Fruit fly (Drosophila melanogaster) whole organism, embryonic: ENCODE results near the gene CG1632.

Experiments
- Atf3 ChIP-seq: fragments of 200-800 bp; sonication (Bioruptor generic); optimal IDR thresholded peaks from 3 replicates; lab custom pipeline; 2016; ENCODE audit warnings: missing biosample characterization, missing genetic modification characterization
- Blimp-1 ChIP-seq: fragments of 200-800 bp; sonication (Bioruptor generic); optimal IDR thresholded peaks from 3 replicates; lab custom pipeline; 2018; ENCODE audit warnings: missing biosample characterization, missing genetic modification characterization, mild to moderate bottlenecking, moderate library complexity, missing genetic modification reagents
- CG11093 ChIP-seq: fragments of 200-800 bp; sonication (Bioruptor generic); IDR thresholded peaks from 3 replicates; pipeline ENCODE4 v1.3.6; 2022; ENCODE audit warnings: missing biosample characterization, missing genetic modification characterization
- CG11456 ChIP-seq: fragments of 200-800 bp; sonication (Bioruptor generic); IDR thresholded peaks from 3 replicates; pipeline ENCODE4 v1.3.6; 2022; ENCODE audit warnings: missing biosample characterization, missing genetic modification characterization
- CG11696 ChIP-seq: fragments of 200-800 bp; sonication (Bioruptor generic); IDR thresholded peaks from 2 replicates; pipeline ENCODE4 v1.3.6; 2022; ENCODE audit warnings: missing biosample characterization, missing genetic modification characterization
- CG14441 ChIP-seq: fragments of 200-800 bp; sonication (Bioruptor generic); IDR thresholded peaks from 2 replicates; pipeline ENCODE4 v1.3.6; 2022; ENCODE audit warnings: missing biosample characterization, missing genetic modification characterization
- CG16813 ChIP-seq: fragments of 200-800 bp; sonication (Bioruptor generic); IDR thresholded peaks from 3 replicates; pipeline ENCODE4 v1.3.6; 2022; ENCODE audit warnings: missing biosample characterization, missing genetic modification characterization; ENCODE audit not compliant: partially characterized antibody
- CG17612 ChIP-seq: fragments of 200-800 bp; sonication (Bioruptor generic); IDR thresholded peaks from 2 replicates; pipeline ENCODE4 v1.3.6; 2022; ENCODE audit warnings: missing biosample characterization, missing genetic modification characterization
- CG18476 ChIP-seq: fragments of 200-800 bp; sonication (Bioruptor generic); optimal IDR thresholded peaks from 2 replicates; lab custom pipeline; 2016; ENCODE audit warnings: missing biosample characterization, mild to moderate bottlenecking, missing genetic modification characterization
- CG18619 ChIP-seq: fragments of 200-800 bp; sonication (Bioruptor generic); optimal IDR thresholded peaks from 3 replicates; lab custom pipeline; 2017; ENCODE audit warnings: missing biosample characterization, mild to moderate bottlenecking, missing genetic modification characterization
- CG2116 ChIP-seq: fragments of 200-800 bp; sonication (Bioruptor generic); optimal IDR thresholded peaks from 3 replicates; lab custom pipeline; 2018; ENCODE audit warnings: missing biosample characterization, mild to moderate bottlenecking, missing genetic modification characterization
- CG31365 ChIP-seq: fragments of 200-800 bp; sonication (Bioruptor generic); optimal IDR thresholded peaks from 2 replicates; lab custom pipeline; 2018; ENCODE audit warnings: missing biosample characterization, mild to moderate bottlenecking, missing genetic modification characterization
- CG32772 ChIP-seq: fragments of 200-800 bp; sonication (Bioruptor generic); IDR thresholded peaks from 2 replicates; pipeline ENCODE4 v1.3.6; 2022; ENCODE audit warnings: missing biosample characterization, missing genetic modification characterization
- CG3995 ChIP-seq: fragments of 200-800 bp; sonication (Bioruptor generic); optimal IDR thresholded peaks from 3 replicates; lab custom pipeline; 2016; ENCODE audit warnings: missing biosample characterization, missing genetic modification characterization
- CG6683 ChIP-seq: fragments of 200-800 bp; sonication (Bioruptor generic); optimal IDR thresholded peaks from 2 replicates; lab custom pipeline; 2017; ENCODE audit warnings: missing biosample characterization, mild to moderate bottlenecking, missing genetic modification characterization, missing genetic modification reagents
- CG7372 ChIP-seq: fragments of 200-800 bp; sonication (Bioruptor generic); IDR thresholded peaks from 2 replicates; pipeline ENCODE4 v1.3.6; 2022; ENCODE audit warnings: missing biosample characterization, missing genetic modification characterization
- CG8290 ChIP-seq, 3 experiments: fragments of 200-800 bp; sonication (Bioruptor generic); optimal IDR thresholded peaks; 2 replicates each; lab custom pipeline; 2016 to 2019; ENCODE audit warnings: missing biosample characterization in 3 of 3, missing genetic modification characterization in 3 of 3, mild to moderate bottlenecking in 2 of 3, moderate library complexity in 1 of 3
- Dad ChIP-seq: fragments of 200-800 bp; sonication (Bioruptor generic); optimal IDR thresholded peaks from 3 replicates; lab custom pipeline; 2016; ENCODE audit warnings: missing biosample characterization, missing genetic modification characterization
- Dref ChIP-seq: fragments of 200-800 bp; sonication (Bioruptor generic); IDR thresholded peaks from 2 replicates; pipeline ENCODE4 v1.3.6; 2022; ENCODE audit warnings: missing biosample characterization, missing genetic modification characterization
- Elba2 ChIP-seq: fragments of 200-800 bp; sonication (Bioruptor generic); optimal IDR thresholded peaks from 3 replicates; lab custom pipeline; 2016; ENCODE audit warnings: missing biosample characterization, missing genetic modification characterization
- HLH4C ChIP-seq: fragments of 200-800 bp; sonication (Bioruptor generic); IDR thresholded peaks from 3 replicates; pipeline ENCODE4 v1.3.6; 2022; ENCODE audit warnings: missing biosample characterization, missing genetic modification characterization; ENCODE audit not compliant: partially characterized antibody
- Lim3 ChIP-seq: fragments of 200-800 bp; sonication (Bioruptor generic); IDR thresholded peaks from 2 replicates; pipeline ENCODE4 v1.3.6; 2022; ENCODE audit warnings: missing biosample characterization, missing genetic modification characterization
- Neu2 ChIP-seq: fragments of 200-800 bp; sonication (Bioruptor generic); optimal IDR thresholded peaks from 3 replicates; lab custom pipeline; 2016; ENCODE audit warnings: missing biosample characterization, missing genetic modification characterization, borderline replicate concordance
- NfI ChIP-seq: fragments of 200-800 bp; sonication (Bioruptor generic); optimal IDR thresholded peaks from 3 replicates; lab custom pipeline; 2018; ENCODE audit warnings: missing biosample characterization, mild to moderate bottlenecking, missing genetic modification characterization, moderate library complexity
- Opbp ChIP-seq: fragments of 200-800 bp; sonication (Bioruptor generic); IDR thresholded peaks from 3 replicates; pipeline ENCODE4 v1.3.6; 2022; ENCODE audit warnings: missing biosample characterization, missing genetic modification characterization; ENCODE audit not compliant: partially characterized antibody
- PHDP ChIP-seq: fragments of 200-800 bp; sonication (Bioruptor generic); optimal IDR thresholded peaks from 3 replicates; lab custom pipeline; 2018; ENCODE audit warnings: missing biosample characterization, mild to moderate bottlenecking, missing genetic modification characterization, moderate library complexity
- Rfx ChIP-seq: fragments of 200-800 bp; sonication (Bioruptor generic); IDR thresholded peaks from 2 replicates; pipeline ENCODE4 v1.3.6; 2022; ENCODE audit warnings: missing biosample characterization, missing genetic modification characterization
- Spps ChIP-seq: fragments of 200-800 bp; sonication (Bioruptor generic); optimal IDR thresholded peaks from 2 replicates; lab custom pipeline; 2018; ENCODE audit warnings: missing biosample characterization, mild to moderate bottlenecking, missing genetic modification characterization
- Sry-δ ChIP-seq: fragments of 200-800 bp; sonication (Bioruptor generic); optimal IDR thresholded peaks from 2 replicates; lab custom pipeline; 2016; ENCODE audit warnings: missing biosample characterization, missing genetic modification characterization
- Ssrp ChIP-seq: fragments of 200-800 bp; sonication (Bioruptor generic); optimal IDR thresholded peaks from 2 replicates; lab custom pipeline; 2018; ENCODE audit warnings: missing biosample characterization, mild to moderate bottlenecking, missing genetic modification characterization, moderate library complexity
- ab ChIP-seq: fragments of 200-800 bp; sonication (Bioruptor generic); optimal IDR thresholded peaks from 2 replicates; lab custom pipeline; 2016; ENCODE audit warnings: missing biosample characterization, missing genetic modification characterization
- bab2 ChIP-seq: fragments of 200-800 bp; sonication (Bioruptor generic); optimal IDR thresholded peaks from 2 replicates; lab custom pipeline; 2016; ENCODE audit warnings: missing biosample characterization, missing genetic modification characterization
- bigmax ChIP-seq: fragments of 200-800 bp; sonication (Bioruptor generic); optimal IDR thresholded peaks from 2 replicates; lab custom pipeline; 2018; ENCODE audit warnings: missing biosample characterization, mild to moderate bottlenecking, missing genetic modification characterization
- cato ChIP-seq: fragments of 200-800 bp; sonication (Bioruptor generic); optimal IDR thresholded peaks from 2 replicates; lab custom pipeline; 2016; ENCODE audit warnings: missing biosample characterization, missing genetic modification characterization, borderline replicate concordance
- chn ChIP-seq: fragments of 200-800 bp; sonication (Bioruptor generic); optimal IDR thresholded peaks from 2 replicates; lab custom pipeline; 2016; ENCODE audit warnings: missing biosample characterization, missing genetic modification characterization
- corto ChIP-seq: fragments of 200-800 bp; sonication (Bioruptor generic); optimal IDR thresholded peaks from 2 replicates; lab custom pipeline; 2016; ENCODE audit warnings: missing biosample characterization, mild to moderate bottlenecking, missing genetic modification characterization, moderate library complexity
- crp ChIP-seq, 2 experiments: fragments of 200-800 bp; sonication (Bioruptor generic); optimal IDR thresholded peaks; 2 replicates in 1 of 2; 3 replicates in 1 of 2; lab custom pipeline; 2017; ENCODE audit warnings: missing biosample characterization in 2 of 2, missing genetic modification characterization in 2 of 2, mild to moderate bottlenecking in 1 of 2, moderate library complexity in 1 of 2
- danr ChIP-seq: fragments of 200-800 bp; sonication (Bioruptor generic); IDR thresholded peaks from 2 replicates; pipeline ENCODE4 v1.3.6; 2022; ENCODE audit warnings: missing biosample characterization, missing genetic modification characterization
- eyg ChIP-seq: fragments of 200-800 bp; sonication (Bioruptor generic); optimal IDR thresholded peaks from 3 replicates; lab custom pipeline; 2016; ENCODE audit warnings: missing biosample characterization, missing genetic modification characterization
- gcm2 ChIP-seq: fragments of 200-800 bp; sonication (Bioruptor generic); optimal IDR thresholded peaks from 2 replicates; lab custom pipeline; 2016; ENCODE audit warnings: missing biosample characterization, missing genetic modification characterization
- jigr1 ChIP-seq: fragments of 200-800 bp; sonication (Bioruptor generic); IDR thresholded peaks from 3 replicates; pipeline ENCODE4 v1.3.6; 2022; ENCODE audit warnings: missing biosample characterization, missing genetic modification characterization
- luna ChIP-seq: fragments of 200-800 bp; sonication (Bioruptor generic); optimal IDR thresholded peaks from 2 replicates; lab custom pipeline; 2016; ENCODE audit warnings: missing biosample characterization, missing genetic modification characterization
- nmo ChIP-seq: fragments of 200-800 bp; sonication (Bioruptor generic); optimal IDR thresholded peaks from 2 replicates; lab custom pipeline; 2018; ENCODE audit warnings: missing biosample characterization, mild to moderate bottlenecking, missing genetic modification characterization, moderate library complexity
- org-1 ChIP-seq: fragments of 200-800 bp; sonication (Bioruptor generic); optimal IDR thresholded peaks from 2 replicates; lab custom pipeline; 2017; ENCODE audit warnings: missing biosample characterization, missing genetic modification characterization
- psq ChIP-seq: fragments of 200-800 bp; sonication (Bioruptor generic); optimal IDR thresholded peaks from 2 replicates; lab custom pipeline; 2017; ENCODE audit warnings: missing biosample characterization, missing genetic modification characterization
- salm ChIP-seq: fragments of 200-800 bp; sonication (Bioruptor generic); optimal IDR thresholded peaks from 2 replicates; lab custom pipeline; 2018; ENCODE audit warnings: missing biosample characterization, mild to moderate bottlenecking, missing genetic modification characterization
- sr ChIP-seq: fragments of 200-800 bp; sonication (Bioruptor generic); IDR thresholded peaks from 3 replicates; pipeline ENCODE4 v1.3.6; 2022; ENCODE audit warnings: missing biosample characterization, missing genetic modification characterization
- sug ChIP-seq: fragments of 200-800 bp; optimal IDR thresholded peaks from 2 replicates; lab custom pipeline; 2019; ENCODE audit warnings: missing biosample characterization, mild to moderate bottlenecking, missing genetic modification characterization, moderate library complexity
- toy ChIP-seq: fragments of 200-800 bp; sonication (Bioruptor generic); IDR thresholded peaks from 2 replicates; pipeline ENCODE4 v1.3.6; 2022; ENCODE audit warnings: missing biosample characterization, missing genetic modification characterization
- vvl ChIP-seq: fragments of 200-800 bp; sonication (Bioruptor generic); IDR thresholded peaks from 2 replicates; pipeline ENCODE4 v1.3.6; 2022; ENCODE audit warnings: missing biosample characterization, missing genetic modification characterization
- wdn ChIP-seq: fragments of 200-800 bp; sonication (Bioruptor generic); IDR thresholded peaks from 2 replicates; pipeline ENCODE4 v1.3.6; 2022; ENCODE audit warnings: missing biosample characterization, missing genetic modification characterization

CG1632 gene

dm6 chrX:8243251-8243650 is 9.2 kb upstream of the CG1632 start (continued):
- TF ChIP-seq sug (tag; lab: Kevin White, UChicago) (peak; percentile 24), Lim3 (GFP tag; lab: Robert Waterston, UW) (no peak), Dref (GFP tag; lab: Robert Waterston, UW) (peak; percentile 63), ab (no peak), corto (GFP tag; lab: Kevin White, UChicago) (no peak), PHDP (tag; lab: Kevin White, UChicago) (no peak), CG3995 (no peak), CG14441 (GFP tag; lab: Robert Waterston, UW) (no peak), CG11696 (no peak), CG8290 (GFP tag; optimal IDR thresholded peaks at IDR 0.05; lab: Kevin White, UChicago) (no peak), CG8290 (tag; optimal IDR thresholded peaks at IDR 0.05; lab: Kevin White, UChicago) (no peak), CG17612 (GFP tag; lab: Robert Waterston, UW) (no peak), Sry-δ (GFP tag; lab: Kevin White, UChicago) (peak; percentile 21), toy (no peak), jigr1 (GFP tag; lab: Robert Waterston, UW) (no peak), eyg (GFP tag; lab: Kevin White, UChicago) (no peak), CG6683 (GFP tag; lab: Kevin White, UChicago) (no peak), luna (GFP tag; lab: Kevin White, UChicago) (no peak), CG11093 (GFP tag; lab: Robert Waterston, UW) (no peak), wdn (no peak), CG31365 (no peak), Blimp-1 (GFP tag; lab: Kevin White, UChicago) (no peak), CG18476 (no peak), CG18619 (no peak), sr (no peak), Ssrp (no peak), CG16813 (GFP tag; lab: Robert Waterston, UW) (no peak), Neu2 (GFP tag; lab: Kevin White, UChicago) (no peak), vvl (GFP tag; lab: Robert Waterston, UW) (no peak), gcm2 (GFP tag; lab: Kevin White, UChicago) (no peak), psq (GFP tag; lab: Kevin White, UChicago) (peak; percentile 85), nmo (GFP tag; lab: Kevin White, UChicago) (no peak), NfI (GFP tag; lab: Kevin White, UChicago) (no peak), Dad (no peak), salm (tag; lab: Kevin White, UChicago) (no peak), Atf3 (GFP tag; lab: Kevin White, UChicago) (no peak), Spps (tag; lab: Kevin White, UChicago) (no peak), bigmax (GFP tag; lab: Kevin White, UChicago) (no peak), CG2116 (GFP tag; lab: Kevin White, UChicago) (peak; percentile 29), org-1 (GFP tag; lab: Kevin White, UChicago) (no peak), Rfx (GFP tag; lab: Robert Waterston, UW) (no peak), cato (no peak), crp (GFP tag; optimal IDR thresholded peaks at IDR 0.05; lab: Kevin White, UChicago) (peak in 1 of 2 experiments; percentile 29), CG32772 (GFP tag; lab: Robert Waterston, UW) (no peak), danr (GFP tag; lab: Robert Waterston, UW) (no peak), HLH4C (peak; percentile 61), Elba2 (GFP tag; lab: Kevin White, UChicago) (peak; percentile 69), bab2 (GFP tag; lab: Kevin White, UChicago) (no peak), chn (GFP tag; lab: Kevin White, UChicago) (no peak), CG7372 (no peak), Opbp (GFP tag; lab: Robert Waterston, UW) (0 out of 3 replicates have a peak, but pooled peaks have one; percentile 27), CG11456 (GFP tag; lab: Robert Waterston, UW) (no peak)
